Worm (Caenorhabditis elegans) whole organism, early embryonic: ENCODE data around the gene acaa-2.

ENCODE experiments used
- F13C5.2 ChIP-seq: sonication (generic microtip); optimal IDR thresholded peaks from 2 replicates; lab custom pipeline; 2017; ENCODE audit warnings: mild to moderate bottlenecking, missing genetic modification characterization, inconsistent platforms, missing compliant biosample characterization
- ceh-13 ChIP-seq: fragments of 200-800 bp; sonication (Bioruptor generic); optimal IDR thresholded peaks from 2 replicates; lab custom pipeline; 2018; ENCODE audit warnings: mild to moderate bottlenecking, missing genetic modification characterization, missing compliant biosample characterization

- no peak for TF ChIP-seq F13C5.2 (tag; lab: Kevin White, UChicago)
- no peak for TF ChIP-seq ceh-13 (GFP tag; lab: Kevin White, UChicago)
Observed at ce11 chrIII:13359256-13359655, 14.5 kb downstream of the acaa-2 start, which contains the start of gene F53A2.9.
